Fruit fly (Drosophila melanogaster): ENCODE results near the gene CG10859.

The CG10859 gene

DNA sequence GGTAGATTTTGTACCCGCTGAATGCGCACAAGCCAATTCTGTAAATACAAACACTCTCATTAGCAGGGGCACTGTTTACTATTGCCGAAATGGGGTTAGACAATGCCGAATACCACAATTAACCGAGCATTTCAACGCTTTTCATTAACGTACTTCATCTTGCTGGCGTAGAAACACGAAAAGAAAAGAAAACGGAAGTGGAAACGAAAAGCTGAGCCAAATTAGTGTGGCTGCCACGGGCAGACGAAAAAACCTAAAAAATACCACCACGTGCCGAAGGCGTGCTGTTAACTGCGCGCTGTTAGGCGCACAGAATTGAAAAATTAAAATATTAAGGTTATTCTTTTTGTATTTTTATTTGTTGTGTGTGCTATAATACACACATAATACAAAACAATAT lies 3.6 kb downstream of the CG10859 start, which contains the start of gene RpL24 (continued):
- TF ChIP-seq Eip78C (GFP tag) (peak; percentile 96), CG10631 (GFP tag; optimal IDR thresholded peaks at IDR 0.05) (no peak), Gug (GFP tag; IDR thresholded peaks at IDR 0.05) (peak; percentile 45; the same call in 1 of the 2 replicates), CG16779 (tag; optimal IDR thresholded peaks at IDR 0.05) (peak; percentile 82), svp (GFP tag) (no peak), CG8319 (GFP tag; optimal IDR thresholded peaks at IDR 0.05) (peak; percentile 73), CG6276 (GFP tag; optimal IDR thresholded peaks at IDR 0.05) (peak; percentile 58), vri (GFP tag; optimal IDR thresholded peaks at IDR 0.05) (peak; percentile 92), dsx (GFP tag; optimal IDR thresholded peaks at IDR 0.05; ENCODE audit: poor library complexity, severe bottlenecking) (no peak), CG3032 (tag; optimal IDR thresholded peaks at IDR 0.05) (peak; percentile 65), CG4318 (GFP tag; optimal IDR thresholded peaks at IDR 0.05) (no peak), Sox15 (GFP tag; optimal IDR thresholded peaks at IDR 0.05) (peak; percentile 1), CG11902 (GFP tag; optimal IDR thresholded peaks at IDR 0.05) (peak; percentile 36), CG6854 (GFP tag; optimal IDR thresholded peaks at IDR 0.05) (peak; percentile 98), CG15336 (GFP tag; IDR thresholded peaks at IDR 0.05) (no peak), Ets21C (GFP tag; optimal IDR thresholded peaks at IDR 0.05) (no peak), CG6163 (GFP tag; IDR thresholded peaks at IDR 0.05) (peak; percentile 94), topi (GFP tag; optimal IDR thresholded peaks at IDR 0.05) (peak; percentile 90), Eip75B (GFP tag; optimal IDR thresholded peaks at IDR 0.05) (peak; percentile 89), cyc (GFP tag; optimal IDR thresholded peaks at IDR 0.05) (peak; percentile 84), Met (GFP tag; optimal IDR thresholded peaks at IDR 0.05) (peak; percentile 91)

DNA sequence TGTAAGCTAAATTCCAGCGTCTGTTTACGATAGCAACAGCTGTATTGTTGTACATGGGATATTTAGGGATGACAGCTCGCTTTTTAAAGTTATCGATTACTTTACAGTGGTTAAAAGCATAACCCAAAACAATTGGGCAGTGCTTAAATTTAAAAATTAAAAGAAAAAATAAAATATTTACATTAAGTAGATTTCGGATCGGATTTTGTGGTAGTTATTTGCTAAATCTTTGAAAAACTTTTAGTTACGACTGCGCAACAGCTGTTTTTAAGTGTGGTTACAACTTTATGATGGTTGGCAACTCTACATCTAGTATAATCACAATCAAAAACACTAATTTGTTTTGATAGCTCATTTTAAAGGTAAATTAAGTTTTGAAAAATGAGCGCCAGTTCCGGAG lies 11.2 kb downstream of the CG10859 start, which contains the start of the genes Ing5 and CG7099:
TSS of gene Ing5 (minus strand) at position 58 of the 400 bp plus-strand sequence.
TSS of gene CG7099 (plus strand) at position 317 of the 400 bp plus-strand sequence.
- TF ChIP-seq topi (GFP tag; optimal IDR thresholded peaks at IDR 0.05) (peak; percentile 95), Hr38 (GFP tag; optimal IDR thresholded peaks at IDR 0.05) (peak; percentile 19), pdm3 (GFP tag; optimal IDR thresholded peaks at IDR 0.05) (peak; percentile 95), Eip75B (GFP tag; optimal IDR thresholded peaks at IDR 0.05) (peak; percentile 93), CG3919 (GFP tag; optimal IDR thresholded peaks at IDR 0.05) (peak; percentile 96), CG11294 (GFP tag; IDR thresholded peaks at IDR 0.05) (peak; percentile 90), CG4318 (GFP tag; optimal IDR thresholded peaks at IDR 0.05) (peak; percentile 91), esn (GFP tag; optimal IDR thresholded peaks at IDR 0.05) (peak; percentile 97), CG3032 (tag; optimal IDR thresholded peaks at IDR 0.05) (peak; percentile 94), Smox (GFP tag; optimal IDR thresholded peaks at IDR 0.05) (peak; percentile 95), achi (GFP tag; optimal IDR thresholded peaks at IDR 0.05) (peak; percentile 96), cyc (GFP tag; optimal IDR thresholded peaks at IDR 0.05) (peak; percentile 95), CG6163 (GFP tag; IDR thresholded peaks at IDR 0.05) (peak; percentile 96), CG6808 (GFP tag; optimal IDR thresholded peaks at IDR 0.05) (peak; percentile 80), Gug (GFP tag; IDR thresholded peaks at IDR 0.05) (peak; percentile 93), Blimp-1 (GFP tag; optimal IDR thresholded peaks at IDR 0.05) (peak; percentile 78), Met (GFP tag; optimal IDR thresholded peaks at IDR 0.05) (peak; percentile 95), CG11762 (GFP tag; optimal IDR thresholded peaks at IDR 0.05; ENCODE audit: insufficient read depth) (peak; percentile 92), Hr4 (GFP tag; optimal IDR thresholded peaks at IDR 0.05) (peak; percentile 96), fkh (GFP tag; optimal IDR thresholded peaks at IDR 0.05) (peak; percentile 95), CG10669 (GFP tag; optimal IDR thresholded peaks at IDR 0.05) (peak; percentile 93), Ets96B (tag; optimal IDR thresholded peaks at IDR 0.05) (peak; percentile 94), acj6 (GFP tag; optimal IDR thresholded peaks at IDR 0.05) (peak; percentile 97), Lpt (GFP tag; optimal IDR thresholded peaks at IDR 0.05) (peak; percentile 90), Eip93F (GFP tag; optimal IDR thresholded peaks at IDR 0.05) (peak; percentile 92), spab (GFP tag; optimal IDR thresholded peaks at IDR 0.05) (no peak), CG32006 (GFP tag; optimal IDR thresholded peaks at IDR 0.05) (peak; percentile 94), CG1621 (tag; optimal IDR thresholded peaks at IDR 0.05) (peak; percentile 86), vri (GFP tag; optimal IDR thresholded peaks at IDR 0.05) (no peak), net (GFP tag; optimal IDR thresholded peaks at IDR 0.05) (peak; percentile 93), fd85E (GFP tag; optimal IDR thresholded peaks at IDR 0.05) (no peak), ss (GFP tag; optimal IDR thresholded peaks at IDR 0.05) (peak in 1 of 2 experiments; percentile 89), CG6276 (GFP tag; optimal IDR thresholded peaks at IDR 0.05) (no peak), CG7368 (GFP tag; optimal IDR thresholded peaks at IDR 0.05) (peak; percentile 90), CG8119 (GFP tag; IDR thresholded peaks at IDR 0.05) (peak; percentile 86), CG8319 (GFP tag; optimal IDR thresholded peaks at IDR 0.05) (peak; percentile 90), CG9139 (GFP tag; optimal IDR thresholded peaks at IDR 0.05) (no peak), Hr39 (GFP tag; optimal IDR thresholded peaks at IDR 0.05) (peak; percentile 95), eg (GFP tag; IDR thresholded peaks at IDR 0.05) (peak; percentile 96), CG15336 (GFP tag; IDR thresholded peaks at IDR 0.05) (peak; percentile 89)

Data from whole organism, prepupa.